Worm (Caenorhabditis elegans) whole organism, L1 larva: Measurements from ENCODE around the gene AC3.12.
A peak's percentile ranks its signal among the peaks of the same experiment; 100 is the strongest.

Experiments
- alr-1 ChIP-seq: fragments of 200-800 bp; sonication (Bioruptor generic); optimal IDR thresholded peaks from 2 replicates; lab custom pipeline; 2018; ENCODE audit warnings: borderline replicate concordance, mild to moderate bottlenecking, missing genetic modification characterization, missing compliant biosample characterization
- ceh-63 ChIP-seq: fragments of 200-800 bp; sonication (Bioruptor generic); optimal IDR thresholded peaks from 2 replicates; lab custom pipeline; 2018; ENCODE audit warnings: mild to moderate bottlenecking, missing genetic modification characterization, missing compliant biosample characterization
- ceh-8 ChIP-seq: fragments of 200-800 bp; sonication (Bioruptor generic); optimal IDR thresholded peaks from 2 replicates; lab custom pipeline; 2018; ENCODE audit warnings: mild to moderate bottlenecking, missing genetic modification characterization, moderate library complexity, missing compliant biosample characterization
- ceh-88 ChIP-seq: fragments of 200-800 bp; sonication (Bioruptor generic); IDR thresholded peaks from 2 replicates; pipeline ENCODE4 v1.3.6; 2022; ENCODE audit warnings: missing genetic modification characterization, missing compliant biosample characterization
- ceh-90 ChIP-seq: sonication (generic microtip); optimal IDR thresholded peaks from 2 replicates; lab custom pipeline; 2016; ENCODE audit warnings: missing genetic modification characterization, missing compliant biosample characterization
- dpl-1 ChIP-seq, 3 experiments: fragments of 150-350 bp in 2 of 3; sonication (generic microtip) in 1 of 3; optimal IDR thresholded peaks; 2 replicates each; lab custom pipeline; 2014 to 2017; ENCODE audit warnings: missing biosample characterization in 3 of 3, missing genetic modification characterization in 3 of 3, missing genetic modification reagents in 3 of 3
- efl-1 ChIP-seq, 4 experiments: fragments of 150-350 bp; optimal IDR thresholded peaks in 3 of 4; peaks in 1 of 4; 1 replicate in 1 of 4; 2 replicates in 3 of 4; lab custom pipeline; 2014; ENCODE audit warnings: missing biosample characterization in 2 of 4, missing genetic modification characterization in 2 of 4, missing genetic modification reagents in 2 of 4
- grh-1 ChIP-seq: fragments of 200-800 bp; sonication (Bioruptor generic); IDR thresholded peaks from 2 replicates; pipeline ENCODE4 v1.3.6; 2022; ENCODE audit warnings: missing genetic modification reagents, missing genetic modification characterization, missing compliant biosample characterization
- hlh-17 ChIP-seq: fragments of 200-800 bp; sonication (Bioruptor generic); optimal IDR thresholded peaks from 2 replicates; lab custom pipeline; 2018; ENCODE audit warnings: missing genetic modification characterization, mild to moderate bottlenecking, missing compliant biosample characterization, moderate library complexity, borderline replicate concordance
- hlh-4 ChIP-seq: sonication (generic microtip); optimal IDR thresholded peaks from 2 replicates; lab custom pipeline; 2016; ENCODE audit warnings: mild to moderate bottlenecking, missing genetic modification characterization, missing compliant biosample characterization
- irx-1 ChIP-seq: sonication (generic microtip); optimal IDR thresholded peaks from 2 replicates; lab custom pipeline; 2016; ENCODE audit warnings: missing genetic modification characterization, missing compliant biosample characterization
- jun-1 ChIP-seq: fragments of 150-350 bp; optimal IDR thresholded peaks from 2 replicates; lab custom pipeline; 2014; ENCODE audit warnings: missing biosample characterization, missing genetic modification reagents, missing genetic modification characterization
- lin-13 ChIP-seq: fragments of 150-350 bp; optimal IDR thresholded peaks from 2 replicates; lab custom pipeline; 2014; ENCODE audit warnings: missing biosample characterization, missing genetic modification reagents, missing genetic modification characterization
- lin-39 ChIP-seq: fragments of 150-350 bp; optimal IDR thresholded peaks from 2 replicates; lab custom pipeline; 2014; ENCODE audit warnings: missing biosample characterization, missing genetic modification reagents, missing genetic modification characterization
- lir-3 ChIP-seq: sonication (generic microtip); optimal IDR thresholded peaks from 2 replicates; lab custom pipeline; 2016; ENCODE audit warnings: mild to moderate bottlenecking, missing genetic modification characterization, moderate library complexity, missing compliant biosample characterization; ENCODE audit not compliant: poor library complexity
- mab-9 ChIP-seq: fragments of 200-800 bp; sonication (Bioruptor generic); IDR thresholded peaks from 2 replicates; pipeline ENCODE4 v1.3.6; 2022; ENCODE audit warnings: missing genetic modification reagents, missing genetic modification characterization, missing compliant biosample characterization
- nhr-12 ChIP-seq: sonication (generic microtip); optimal IDR thresholded peaks from 2 replicates; lab custom pipeline; 2017; ENCODE audit warnings: missing biosample characterization, missing genetic modification characterization
- nhr-19 ChIP-seq: fragments of 200-800 bp; sonication (Bioruptor generic); conservative IDR thresholded peaks from 2 replicates; pipeline ENCODE4 v1.3.6; 2022; ENCODE audit warnings: missing genetic modification characterization, missing compliant biosample characterization
- nhr-20 ChIP-seq: sonication (generic microtip); optimal IDR thresholded peaks from 2 replicates; lab custom pipeline; 2016; ENCODE audit warnings: mild to moderate bottlenecking, missing genetic modification characterization, missing compliant biosample characterization
- nhr-76 ChIP-seq: sonication (generic microtip); optimal IDR thresholded peaks from 2 replicates; lab custom pipeline; 2017; ENCODE audit warnings: missing biosample characterization, missing genetic modification characterization
- nhr-77 ChIP-seq: fragments of 150-350 bp; optimal IDR thresholded peaks from 2 replicates; lab custom pipeline; 2014; ENCODE audit warnings: missing biosample characterization, missing genetic modification characterization
- nhr-85 ChIP-seq: sonication (generic microtip); peaks from one replicate; lab custom pipeline; 2016; ENCODE audit warnings: missing genetic modification characterization, inconsistent platforms, missing compliant biosample characterization
- nhr-90 ChIP-seq: sonication (generic microtip); optimal IDR thresholded peaks from 2 replicates; lab custom pipeline; 2016; ENCODE audit warnings: mild to moderate bottlenecking, missing genetic modification characterization, missing compliant biosample characterization; ENCODE audit not compliant: poor library complexity
- pag-3 ChIP-seq: sonication (generic microtip); optimal IDR thresholded peaks from 2 replicates; lab custom pipeline; 2017; ENCODE audit warnings: missing genetic modification characterization, mild to moderate bottlenecking, missing compliant biosample characterization, antibody characterized with exemption, borderline replicate concordance; ENCODE audit not compliant: insufficient read depth
- pax-3 ChIP-seq: fragments of 200-800 bp; sonication (Bioruptor generic); optimal IDR thresholded peaks from 2 replicates; lab custom pipeline; 2018; ENCODE audit warnings: mild to moderate bottlenecking, missing genetic modification characterization, moderate library complexity, missing compliant biosample characterization
- skn-1 ChIP-seq: fragments of 150-350 bp; optimal IDR thresholded peaks from 2 replicates; lab custom pipeline; 2014; ENCODE audit warnings: missing biosample characterization, missing genetic modification characterization
- sox-4 ChIP-seq: sonication (generic microtip); optimal IDR thresholded peaks from 2 replicates; lab custom pipeline; 2016; ENCODE audit warnings: missing genetic modification characterization, missing compliant biosample characterization
- swsn-7 ChIP-seq: sonication (generic microtip); optimal IDR thresholded peaks from 2 replicates; lab custom pipeline; 2016; ENCODE audit warnings: missing genetic modification characterization, missing compliant biosample characterization
- unc-130 ChIP-seq: fragments of 150-350 bp; optimal IDR thresholded peaks from 2 replicates; lab custom pipeline; 2017; ENCODE audit warnings: missing biosample characterization, missing genetic modification characterization, inconsistent platforms
- vab-15 ChIP-seq: sonication (generic microtip); optimal IDR thresholded peaks from 2 replicates; lab custom pipeline; 2017; ENCODE audit warnings: missing genotype, mild to moderate bottlenecking, missing genetic modification characterization, missing compliant biosample characterization
- xbp-1 ChIP-seq: sonication (generic microtip); optimal IDR thresholded peaks from 2 replicates; lab custom pipeline; 2016; ENCODE audit warnings: missing genetic modification characterization, missing compliant biosample characterization
- zag-1 ChIP-seq: fragments of 150-350 bp; optimal IDR thresholded peaks from 2 replicates; lab custom pipeline; 2014; ENCODE audit warnings: missing biosample characterization, missing genetic modification characterization
- ztf-11 ChIP-seq, 2 experiments: sonication (generic microtip); optimal IDR thresholded peaks; 2 replicates each; lab custom pipeline; 2016 to 2017; ENCODE audit warnings: missing genetic modification characterization in 2 of 2, missing biosample characterization in 1 of 2, missing compliant biosample characterization in 1 of 2

The AC3.12 gene

ce11 chrV:10423511-10423910 lies 44.3 kb upstream of the AC3.12 start:
- no peak for TF ChIP-seq grh-1 (GFP tag; lab: Robert Waterston, UW)
- TF ChIP-seq nhr-85 (tag; lab: Kevin White, UChicago) = peak; percentile 64
- no peak for TF ChIP-seq nhr-76
- no peak for TF ChIP-seq efl-1 (optimal IDR thresholded peaks at IDR 0.05; lab: Kevin White, UChicago)
- no peak for TF ChIP-seq efl-1 (GFP tag; optimal IDR thresholded peaks at IDR 0.05 in 1 of 2; lab: Kevin White, UChicago)
- TF ChIP-seq alr-1 (tag; lab: Kevin White, UChicago) = no peak
- no peak for TF ChIP-seq hlh-17
- TF ChIP-seq, all 84 proteins: peak for 1

ce11 chrV:10421802-10422201 lies 42.6 kb upstream of the AC3.12 start, which contains the start of gene col-13:
col-13 (minus strand) TSS chrV:10421902.
- no peak for TF ChIP-seq nhr-90 (tag; lab: Kevin White, UChicago)
- TF ChIP-seq nhr-20 (tag; lab: Kevin White, UChicago) = no peak
- TF ChIP-seq vab-15 (tag; lab: Kevin White, UChicago) = no peak
- TF ChIP-seq hlh-4 (tag; lab: Kevin White, UChicago) = no peak
- TF ChIP-seq jun-1 = no peak
- TF ChIP-seq nhr-19 (GFP tag; lab: Robert Waterston, UW) = no peak
- no peak for TF ChIP-seq xbp-1 (tag; lab: Kevin White, UChicago)
- TF ChIP-seq alr-1 (tag; lab: Kevin White, UChicago) = no peak
- no peak for TF ChIP-seq pax-3 (tag; lab: Kevin White, UChicago)
- no peak for TF ChIP-seq ceh-8 (GFP tag; lab: Kevin White, UChicago)

- TF ChIP-seq ceh-90 (tag; lab: Kevin White, UChicago) (no peak), ceh-63 (GFP tag; lab: Kevin White, UChicago) (no peak), dpl-1 (GFP tag; optimal IDR thresholded peaks at IDR 0.05; lab: Kevin White, UChicago) (no peak), irx-1 (no peak), nhr-19 (GFP tag; lab: Robert Waterston, UW) (no peak), nhr-77 (no peak)
Observed at ce11 chrV:10418961-10419360, 39.8 kb upstream of the AC3.12 start, which contains the start of gene F15H10.5. F15H10.5 (minus strand) TSS chrV:10419061.

ce11 chrV:10416925-10417324 lies 37.7 kb upstream of the AC3.12 start, which contains the start of gene F15H10.10:
F15H10.10 (minus strand) TSS chrV:10417025.
- TF ChIP-seq pag-3 (tag; lab: Kevin White, UChicago) (no peak), ztf-11 (tag; optimal IDR thresholded peaks at IDR 0.05; lab: Kevin White, UChicago) (no peak), zag-1 (tag; lab: Kevin White, UChicago) (no peak), jun-1 (no peak)

- TF ChIP-seq nhr-77 = no peak
- TF ChIP-seq ceh-8 (GFP tag; lab: Kevin White, UChicago) = no peak
- no peak for TF ChIP-seq sox-4
- TF ChIP-seq swsn-7 = no peak
- no peak for TF ChIP-seq nhr-20 (tag; lab: Kevin White, UChicago)
- no peak for TF ChIP-seq skn-1 (tag; lab: Kevin White, UChicago)
- no peak for TF ChIP-seq nhr-19 (GFP tag; lab: Robert Waterston, UW)
- no peak for TF ChIP-seq nhr-12 (tag; lab: Kevin White, UChicago)
- TF ChIP-seq lir-3 (tag; lab: Kevin White, UChicago) = no peak
- no peak for TF ChIP-seq zag-1 (tag; lab: Kevin White, UChicago)
- TF ChIP-seq ceh-88 = no peak
- no peak for TF ChIP-seq vab-15 (tag; lab: Kevin White, UChicago)
- no peak for TF ChIP-seq mab-9 (GFP tag; lab: Robert Waterston, UW)
- no peak for TF ChIP-seq lin-39
- no peak for TF ChIP-seq unc-130 (tag; lab: Kevin White, UChicago)
- TF ChIP-seq lin-13 (GFP tag; lab: Kevin White, UChicago) = no peak
- no peak for TF ChIP-seq pax-3 (tag; lab: Kevin White, UChicago)
Observed at ce11 chrV:10414610-10415009, 35.4 kb upstream of the AC3.12 start, which contains the start of gene F15H10.9. F15H10.9 (minus strand) TSS chrV:10414710.
